Fruit fly (Drosophila melanogaster): ENCODE measurements around the gene Gyc89Db.

Gene Gyc89Db

dm6 chr3R:16431707-16432106, 45.2 kb upstream of the Gyc89Db start (continued):
- TF ChIP-seq pzg (GFP tag; optimal IDR thresholded peaks at IDR 0.05) (peak; percentile 10), CG3281 (GFP tag; optimal IDR thresholded peaks at IDR 0.05) (no peak), CG12744 (GFP tag; optimal IDR thresholded peaks at IDR 0.05) (peak; percentile 46), CG5245 (GFP tag; optimal IDR thresholded peaks at IDR 0.05) (peak; percentile 33), CG9797 (GFP tag; optimal IDR thresholded peaks at IDR 0.05) (no peak), pfk (GFP tag; optimal IDR thresholded peaks at IDR 0.05) (no peak), mam (GFP tag; optimal IDR thresholded peaks at IDR 0.05) (peak; percentile 56), hkb (optimal IDR thresholded peaks at IDR 0.05) (peak; percentile 37), hkb (GFP tag; IDR thresholded peaks at IDR 0.05) (no peak), lov (optimal IDR thresholded peaks at IDR 0.05) (no peak), lov (GFP tag; IDR thresholded peaks at IDR 0.05) (0 out of 3 replicates have a peak, but pooled peaks have one; percentile 42), CG6791 (GFP tag; IDR thresholded peaks at IDR 0.05; ENCODE audit: partially characterized antibody) (peak; percentile 80), CG11093 (GFP tag; IDR thresholded peaks at IDR 0.05) (no peak), cad (GFP tag; optimal IDR thresholded peaks at IDR 0.05) (no peak), fru (optimal IDR thresholded peaks at IDR 0.05) (no peak), CoRest (tag; optimal IDR thresholded peaks at IDR 0.05) (peak; percentile 49), Rx (GFP tag; IDR thresholded peaks at IDR 0.05) (no peak), CG4282 (GFP tag; optimal IDR thresholded peaks at IDR 0.05) (peak; percentile 56), CG8388 (GFP tag; optimal IDR thresholded peaks at IDR 0.05) (no peak), CG10462 (GFP tag; optimal IDR thresholded peaks at IDR 0.05) (no peak), oc (tag; optimal IDR thresholded peaks at IDR 0.05) (no peak), psq (GFP tag; optimal IDR thresholded peaks at IDR 0.05) (no peak), tap (tag; optimal IDR thresholded peaks at IDR 0.05) (peak; percentile 43), Myb (GFP tag; optimal IDR thresholded peaks at IDR 0.05) (peak; percentile 49), CG34224 (GFP tag; IDR thresholded peaks at IDR 0.05; ENCODE audit: partially characterized antibody) (peak; percentile 49), CG10543 (GFP tag; optimal IDR thresholded peaks at IDR 0.05) (peak; percentile 13), gfzf (GFP tag; optimal IDR thresholded peaks at IDR 0.05) (no peak), mirr (GFP tag; optimal IDR thresholded peaks at IDR 0.05) (peak; percentile 60), zfh1 (GFP tag; IDR thresholded peaks at IDR 0.05) (peak; percentile 63; the same call in 2 of the 3 replicates), Elba2 (GFP tag; optimal IDR thresholded peaks at IDR 0.05) (no peak), kni (GFP tag; optimal IDR thresholded peaks at IDR 0.05) (no peak), scrt (GFP tag; optimal IDR thresholded peaks at IDR 0.05) (no peak), fd64A (GFP tag; optimal IDR thresholded peaks at IDR 0.05) (no peak), hb (GFP tag; IDR thresholded peaks at IDR 0.05; ENCODE audit: partially characterized antibody) (no peak), Xrp1 (GFP tag; IDR thresholded peaks at IDR 0.05) (peak; percentile 47; the same call in 1 of the 2 replicates), CG3726 (GFP tag; IDR thresholded peaks at IDR 0.05) (no peak), CG3995 (GFP tag; optimal IDR thresholded peaks at IDR 0.05) (no peak), CG17829 (tag; optimal IDR thresholded peaks at IDR 0.05) (peak; percentile 72), unpg (GFP tag; optimal IDR thresholded peaks at IDR 0.05) (no peak), CG9817 (tag; optimal IDR thresholded peaks at IDR 0.05) (peak; percentile 14), Dbx (GFP tag; IDR thresholded peaks at IDR 0.05) (peak; percentile 73; the same call in 2 of the 3 replicates), CG14441 (GFP tag; IDR thresholded peaks at IDR 0.05) (no peak), ATbp (GFP tag; optimal IDR thresholded peaks at IDR 0.05) (no peak), disco-r (GFP tag; optimal IDR thresholded peaks at IDR 0.05) (no peak), bbx (GFP tag; IDR thresholded peaks at IDR 0.05; ENCODE audit: partially characterized antibody) (peak; percentile 65), gsb (GFP tag; IDR thresholded peaks at IDR 0.05) (no peak), ken (GFP tag; IDR thresholded peaks at IDR 0.05) (peak; percentile 65; the same call in 1 of the 3 replicates), CG31365 (tag; optimal IDR thresholded peaks at IDR 0.05) (peak; percentile 100), CG1233 (GFP tag; optimal IDR thresholded peaks at IDR 0.05) (peak; percentile 25), CG2120 (GFP tag; optimal IDR thresholded peaks at IDR 0.05) (peak; percentile 20), jumu (GFP tag; optimal IDR thresholded peaks at IDR 0.05) (peak; percentile 2), CG11696 (GFP tag; IDR thresholded peaks at IDR 0.05) (no peak)

Measured in whole organism, embryonic.